Fruit fly (Drosophila melanogaster): ENCODE measurements around the gene nst.

Gene nst

DNA sequence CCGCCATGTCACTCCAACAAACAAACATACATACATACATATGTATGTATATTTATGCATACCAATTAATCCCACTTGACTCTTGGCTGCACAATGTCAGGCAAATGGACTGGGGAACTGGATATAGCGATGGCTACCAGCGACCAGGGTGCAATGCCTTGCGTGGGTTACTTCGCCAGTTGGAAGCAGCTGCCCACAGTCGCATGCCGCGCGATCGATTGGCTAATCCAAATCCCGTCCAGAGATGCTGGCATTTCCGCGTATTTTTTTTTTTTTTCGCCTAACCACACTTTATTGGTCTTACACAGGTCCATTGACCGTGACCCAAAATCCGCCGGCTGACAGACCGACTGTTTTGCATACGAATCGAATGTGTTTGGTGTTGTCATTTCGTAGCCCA, 35.7 kb downstream of the nst start:
- TF ChIP-seq noc (tag; optimal IDR thresholded peaks at IDR 0.05) = no peak

DNA sequence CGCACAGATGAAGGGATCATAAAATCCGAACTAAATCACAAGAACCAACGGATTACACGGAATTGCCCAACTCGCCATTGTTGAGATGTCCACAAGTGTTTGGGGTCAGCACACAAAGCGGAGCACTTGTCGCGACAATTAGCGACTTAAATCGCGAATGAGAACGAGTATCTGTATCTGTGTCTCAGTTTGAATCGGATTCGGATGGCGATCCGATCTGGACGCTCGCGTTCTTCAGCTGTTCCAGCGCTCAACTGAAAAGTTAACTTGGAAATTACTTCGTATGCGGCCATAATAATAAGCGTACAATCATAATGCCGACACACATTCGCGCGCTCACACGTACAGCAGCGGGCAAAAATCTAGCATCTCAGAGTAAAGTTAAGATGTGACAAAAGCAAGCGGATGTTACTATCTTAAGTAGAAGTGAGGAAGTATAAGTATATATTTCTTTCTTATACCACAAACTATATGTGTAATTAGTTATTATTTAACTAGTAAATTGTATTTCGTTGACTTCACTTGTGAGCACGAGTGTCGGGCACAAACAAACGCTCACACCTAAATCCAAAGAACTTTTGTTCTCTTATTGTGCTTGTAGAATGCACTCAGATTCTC, 39.4 kb downstream of the nst start, which contains the start of gene CG10660:
Gene CG10660 (minus strand): TSS at position 259 of the 618 bp plus-strand sequence.
- peak; percentile 84 for TF ChIP-seq noc (tag; optimal IDR thresholded peaks at IDR 0.05)

dm6 chr3L:12489952-12490351, 40.0 kb downstream of the nst start:
- no peak for TF ChIP-seq noc (tag; optimal IDR thresholded peaks at IDR 0.05)

DNA sequence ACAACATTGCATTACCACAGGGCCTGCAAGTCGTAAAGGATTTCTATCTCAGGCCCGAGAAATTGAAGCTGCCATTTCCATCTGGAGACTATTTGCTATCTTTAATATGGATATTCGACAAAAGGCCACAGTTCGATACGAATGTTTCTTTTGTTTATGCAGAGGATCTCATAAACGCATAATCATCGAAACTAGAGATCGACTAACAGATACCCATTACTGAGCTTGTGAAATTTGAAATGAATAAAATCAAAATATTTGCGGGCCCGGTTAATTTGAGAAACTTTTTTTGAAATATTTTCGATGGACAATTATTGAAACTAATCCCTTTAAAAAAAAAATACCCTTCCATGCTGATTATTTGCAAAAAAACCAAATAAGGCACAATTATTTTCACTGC, 43.8 kb downstream of the nst start:
- TF ChIP-seq noc (tag; optimal IDR thresholded peaks at IDR 0.05) = no peak

DNA sequence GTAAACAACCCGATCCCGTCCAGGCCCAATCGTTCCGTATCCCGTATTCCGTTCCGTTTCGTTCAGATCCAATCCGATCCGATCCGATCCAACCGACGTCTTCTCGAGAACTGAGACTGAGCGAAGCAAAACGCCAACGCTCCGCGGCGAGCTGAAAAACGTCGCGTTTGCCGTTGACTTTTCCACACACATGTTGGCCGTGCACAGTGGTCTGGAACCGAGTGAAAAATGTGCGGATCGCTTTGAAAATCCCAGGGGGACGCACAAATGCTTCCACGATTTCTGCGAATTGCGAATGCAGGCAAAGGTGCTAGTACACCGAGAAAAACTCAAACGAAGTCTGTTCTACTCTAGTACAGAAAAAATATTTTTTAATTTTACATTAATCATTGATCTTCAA, 45.0 kb downstream of the nst start, which contains the start of gene CG10663:
Gene CG10663 (minus strand): TSS at position 88 of the 400 bp plus-strand sequence.
- TF ChIP-seq noc (tag; optimal IDR thresholded peaks at IDR 0.05) = no peak

DNA sequence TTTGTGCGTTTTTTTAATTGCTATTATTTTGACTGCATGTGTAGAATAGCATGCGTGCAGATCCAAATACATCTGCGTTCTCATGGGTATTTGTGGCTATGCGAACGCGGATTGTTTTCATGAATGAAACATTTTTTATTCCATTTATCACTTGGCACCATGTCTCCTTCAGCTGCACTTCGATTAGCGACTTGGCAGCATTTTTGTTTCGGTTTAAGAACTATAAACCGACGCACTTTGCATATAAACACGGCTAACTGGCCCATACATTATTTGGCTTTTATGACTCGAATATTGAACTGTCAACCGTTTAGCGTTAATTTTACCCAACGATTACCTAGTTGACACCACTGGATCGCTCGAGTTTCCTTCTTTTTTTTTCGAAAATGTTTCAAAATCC, 45.5 kb downstream of the nst start:
- no peak for TF ChIP-seq noc (tag; optimal IDR thresholded peaks at IDR 0.05)

DNA sequence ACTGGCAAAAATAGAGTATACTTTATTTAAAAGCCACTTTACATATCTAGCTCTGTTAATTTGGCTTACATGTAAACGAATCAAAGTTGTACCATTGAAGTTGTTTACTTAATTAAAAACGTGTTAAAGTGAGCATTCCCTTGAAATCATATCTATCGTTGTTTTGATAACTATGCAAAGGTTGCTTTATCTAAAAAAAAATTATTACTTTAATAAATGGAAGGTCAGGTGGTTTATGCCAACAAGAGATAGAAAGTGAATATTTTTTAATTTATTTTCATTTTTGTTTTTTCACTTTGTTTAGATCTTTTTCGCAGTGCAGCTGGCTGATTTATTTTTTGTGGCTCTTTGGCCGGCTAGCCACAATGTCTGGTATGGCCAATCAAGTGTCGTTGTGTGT, 47.1 kb downstream of the nst start:
- peak; percentile 9 for TF ChIP-seq noc (tag; optimal IDR thresholded peaks at IDR 0.05)

DNA sequence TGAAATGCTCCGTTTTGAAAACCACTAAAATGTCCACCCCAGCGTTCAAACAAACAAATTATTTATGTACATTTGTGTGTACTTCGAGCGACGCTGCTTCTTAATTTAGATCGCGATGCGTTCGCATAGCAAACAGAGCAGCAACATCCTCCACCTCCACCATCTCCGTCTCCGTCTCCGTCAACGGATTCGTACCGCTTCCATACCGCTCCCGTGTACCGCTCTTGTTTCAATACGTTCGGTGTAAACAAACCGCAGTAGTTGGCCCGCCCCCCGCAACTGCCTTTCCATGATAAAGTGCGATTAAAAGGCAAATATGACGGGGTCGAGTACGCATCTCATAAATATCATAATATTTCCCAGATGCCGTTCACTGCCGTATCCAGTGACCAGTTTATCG, 47.7 kb downstream of the nst start, which contains the start of gene CG33725:
Gene CG33725 (plus strand): TSS at position 364 of the 400 bp plus-strand sequence.
- TF ChIP-seq noc (tag; optimal IDR thresholded peaks at IDR 0.05) = no peak

DNA sequence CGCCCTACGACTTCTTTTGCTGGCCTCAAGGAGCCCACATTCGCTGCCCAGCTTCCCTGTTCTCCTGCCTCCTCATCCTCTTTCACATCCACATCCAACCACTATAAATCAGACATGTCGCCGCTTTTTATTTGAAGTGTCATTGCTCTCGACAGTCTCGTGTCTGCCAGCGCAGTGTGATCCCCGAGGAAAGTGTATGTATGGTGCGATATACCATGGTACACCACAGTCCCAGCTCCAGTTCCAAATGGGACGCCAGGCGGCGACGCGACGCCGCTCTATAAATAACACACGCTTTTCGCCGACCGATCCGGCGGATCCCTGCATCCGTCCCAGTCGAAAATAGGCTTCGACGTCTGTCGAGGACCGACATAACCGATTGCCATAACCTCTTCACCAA, 51.7 kb downstream of the nst start:
- no peak for TF ChIP-seq noc (tag; optimal IDR thresholded peaks at IDR 0.05)
